Worm (Caenorhabditis elegans): ENCODE data around the gene mnat-1.
A peak's percentile ranks its signal among the peaks of the same experiment; 100 is the strongest.

Gene mnat-1

ce11 chrII:2478543-2478942 is at the start of gene mnat-1:
mnat-1 (minus strand) TSS chrII:2478643.
- TF ChIP-seq skn-1 (tag; optimal IDR thresholded peaks at IDR 0.05) (no peak), lin-13 (GFP tag; optimal IDR thresholded peaks at IDR 0.05) (no peak), ceh-82 (tag; optimal IDR thresholded peaks at IDR 0.05) (no peak), tag-97 (GFP tag; IDR thresholded peaks at IDR 0.05) (no peak), hmg-1.1 (GFP tag; IDR thresholded peaks at IDR 0.05) (no peak), ZK337.2 (GFP tag; IDR thresholded peaks at IDR 0.05) (no peak), zfp-2 (tag; optimal IDR thresholded peaks at IDR 0.05) (no peak), set-16 (GFP tag; IDR thresholded peaks at IDR 0.05) (no peak), Y5F2A.4 (GFP tag; optimal IDR thresholded peaks at IDR 0.05) (no peak), nhr-11 (tag; optimal IDR thresholded peaks at IDR 0.05) (no peak), T26A8.4 (GFP tag; IDR thresholded peaks at IDR 0.05) (no peak), fkh-10 (GFP tag; optimal IDR thresholded peaks at IDR 0.05) (no peak), sdz-12 (GFP tag; optimal IDR thresholded peaks at IDR 0.05) (no peak), unc-130 (GFP tag; optimal IDR thresholded peaks at IDR 0.05) (no peak), ces-1 (GFP tag; optimal IDR thresholded peaks at IDR 0.05) (no peak), nhr-77 (tag; optimal IDR thresholded peaks at IDR 0.05) (no peak), spr-1 (tag; optimal IDR thresholded peaks at IDR 0.05) (no peak), ceh-28 (tag; optimal IDR thresholded peaks at IDR 0.05) (no peak), arid-1 (GFP tag; conservative IDR thresholded peaks at IDR 0.05) (no peak)

- TF ChIP-seq jun-1 (tag; optimal IDR thresholded peaks at IDR 0.05), result no peak
- TF ChIP-seq D1046.2 (GFP tag; IDR thresholded peaks at IDR 0.05), result no peak
- no peak for TF ChIP-seq madf-9 (GFP tag; conservative IDR thresholded peaks at IDR 0.05)
- no peak for TF ChIP-seq Y105C5A.15 (GFP tag; IDR thresholded peaks at IDR 0.05)
- no peak for TF ChIP-seq tag-97 (GFP tag; IDR thresholded peaks at IDR 0.05)
- TF ChIP-seq egl-43 (GFP tag; IDR thresholded peaks at IDR 0.05), result no peak
Measured at ce11 chrII:2526887-2527286, 48.4 kb upstream of the mnat-1 start.

ce11 chrII:2525652-2526051 is 47.2 kb upstream of the mnat-1 start:
- TF ChIP-seq ztf-7 (tag; optimal IDR thresholded peaks at IDR 0.05), result no peak
- no peak for TF ChIP-seq F44E2.7 (GFP tag; IDR thresholded peaks at IDR 0.05)
- no peak for TF ChIP-seq nhr-237 (tag; optimal IDR thresholded peaks at IDR 0.05)
- no peak for TF ChIP-seq lin-39 (tag; optimal IDR thresholded peaks at IDR 0.05)
- TF ChIP-seq spr-3 (GFP tag; optimal IDR thresholded peaks at IDR 0.05), result no peak
- TF ChIP-seq F37D6.2 (tag; optimal IDR thresholded peaks at IDR 0.05), result no peak
- TF ChIP-seq skn-1 (tag; optimal IDR thresholded peaks at IDR 0.05), result no peak
- no peak for TF ChIP-seq Y48G9A.11 (GFP tag; IDR thresholded peaks at IDR 0.05)
- TF ChIP-seq ceh-32 (tag; optimal IDR thresholded peaks at IDR 0.05; ENCODE audit: poor library complexity), result no peak
- TF ChIP-seq dmd-8 (GFP tag; IDR thresholded peaks at IDR 0.05), result no peak
- TF ChIP-seq gei-8 (GFP tag; optimal IDR thresholded peaks at IDR 0.05), result no peak

- TF ChIP-seq aha-1 (tag) (peak; percentile 22), lin-13 (GFP tag; optimal IDR thresholded peaks at IDR 0.05) (no peak)
Measured at ce11 chrII:2521960-2522359, 43.5 kb upstream of the mnat-1 start, which contains the start of gene bath-13. bath-13 (minus strand) TSS chrII:2522060.

- no peak for TF ChIP-seq aly-2 (tag; optimal IDR thresholded peaks at IDR 0.05)
- TF ChIP-seq R02D3.7 (tag; optimal IDR thresholded peaks at IDR 0.05), result no peak
- no peak for TF ChIP-seq lir-3 (tag; optimal IDR thresholded peaks at IDR 0.05)
- TF ChIP-seq F37D6.2 (tag; optimal IDR thresholded peaks at IDR 0.05), result no peak
- peak; percentile 75 for TF ChIP-seq set-16 (GFP tag; IDR thresholded peaks at IDR 0.05)
- TF ChIP-seq mxl-3 (GFP tag; optimal IDR thresholded peaks at IDR 0.05), result no peak
- no peak for TF ChIP-seq zip-11 (GFP tag; IDR thresholded peaks at IDR 0.05)
Measured at ce11 chrII:2518487-2518886, 40.0 kb upstream of the mnat-1 start.

Measured in whole organism, L4 larva.